Fruit fly (Drosophila melanogaster) whole organism, embryonic: ENCODE results near the gene CG13912.
A peak's percentile ranks its signal among the peaks of the same experiment; 100 is the strongest.

Experiments used
- Blimp-1 ChIP-seq: fragments of 200-800 bp; sonication (Bioruptor generic); optimal IDR thresholded peaks from 3 replicates; lab custom pipeline; 2018; ENCODE audit warnings: missing biosample characterization, missing genetic modification characterization, mild to moderate bottlenecking, moderate library complexity, missing genetic modification reagents
- CG10147 ChIP-seq: fragments of 200-800 bp; sonication (Bioruptor generic); optimal IDR thresholded peaks from 2 replicates; lab custom pipeline; 2019; ENCODE audit warnings: missing biosample characterization, mild to moderate bottlenecking, missing genetic modification characterization, moderate library complexity
- CG10462 ChIP-seq: fragments of 200-800 bp; sonication (Bioruptor generic); optimal IDR thresholded peaks from 2 replicates; lab custom pipeline; 2016; ENCODE audit warnings: missing biosample characterization, missing genetic modification characterization
- CG11456 ChIP-seq: fragments of 200-800 bp; sonication (Bioruptor generic); IDR thresholded peaks from 3 replicates; pipeline ENCODE4 v1.3.6; 2022; ENCODE audit warnings: missing biosample characterization, missing genetic modification characterization
- CG12744 ChIP-seq: fragments of 200-800 bp; sonication (Bioruptor generic); optimal IDR thresholded peaks from 2 replicates; lab custom pipeline; 2016; ENCODE audit warnings: missing biosample characterization, missing genetic modification characterization
- CG1529 ChIP-seq: fragments of 200-800 bp; sonication (Bioruptor generic); optimal IDR thresholded peaks from 3 replicates; lab custom pipeline; 2018; ENCODE audit warnings: missing biosample characterization, missing genetic modification characterization
- CG16779 ChIP-seq: fragments of 200-800 bp; sonication (Bioruptor generic); IDR thresholded peaks from 2 replicates; pipeline ENCODE4 v1.3.6; 2022; ENCODE audit warnings: missing biosample characterization, missing genetic modification characterization
- CG17802 ChIP-seq: fragments of 200-800 bp; sonication (Bioruptor generic); optimal IDR thresholded peaks from 2 replicates; lab custom pipeline; 2018; ENCODE audit warnings: missing biosample characterization, mild to moderate bottlenecking, missing genetic modification characterization, moderate library complexity
- CG18476 ChIP-seq: fragments of 200-800 bp; sonication (Bioruptor generic); optimal IDR thresholded peaks from 2 replicates; lab custom pipeline; 2016; ENCODE audit warnings: missing biosample characterization, mild to moderate bottlenecking, missing genetic modification characterization
- CG18599 ChIP-seq: fragments of 200-800 bp; sonication (Bioruptor generic); optimal IDR thresholded peaks from 3 replicates; lab custom pipeline; 2017; ENCODE audit warnings: missing biosample characterization, missing genetic modification characterization, mild to moderate bottlenecking, moderate library complexity, missing genetic modification reagents
- CG30020 ChIP-seq: fragments of 200-800 bp; optimal IDR thresholded peaks from 2 replicates; lab custom pipeline; 2019; ENCODE audit warnings: missing biosample characterization, mild to moderate bottlenecking, missing genetic modification characterization, moderate library complexity
- CG4404 ChIP-seq: fragments of 200-800 bp; sonication (Bioruptor generic); IDR thresholded peaks from 2 replicates; pipeline ENCODE4 v1.3.6; 2022; ENCODE audit warnings: missing biosample characterization, missing genetic modification characterization
- CG7786 ChIP-seq: fragments of 200-800 bp; sonication (Bioruptor generic); optimal IDR thresholded peaks from 2 replicates; lab custom pipeline; 2016; ENCODE audit warnings: missing biosample characterization, missing genetic modification characterization
- Chrac-16 ChIP-seq: fragments of 200-800 bp; sonication (Bioruptor generic); optimal IDR thresholded peaks from 3 replicates; lab custom pipeline; 2016; ENCODE audit warnings: missing biosample characterization, missing genetic modification characterization
- Hey ChIP-seq: fragments of 200-800 bp; sonication (Bioruptor generic); optimal IDR thresholded peaks from 3 replicates; lab custom pipeline; 2018; ENCODE audit warnings: missing biosample characterization, mild to moderate bottlenecking, missing genetic modification characterization
- Hr78 ChIP-seq, 2 experiments: fragments of 200-800 bp in 1 of 2; fragments of >200 bp in 1 of 2; sonication (Bioruptor generic) in 1 of 2; optimal IDR thresholded peaks; 2 replicates each; lab custom pipeline; 2017 to 2019; ENCODE audit warnings: missing biosample characterization in 2 of 2, missing genetic modification characterization in 2 of 2, mild to moderate bottlenecking in 1 of 2, moderate library complexity in 1 of 2
- Lim3 ChIP-seq: fragments of 200-800 bp; sonication (Bioruptor generic); IDR thresholded peaks from 2 replicates; pipeline ENCODE4 v1.3.6; 2022; ENCODE audit warnings: missing biosample characterization, missing genetic modification characterization
- Opbp ChIP-seq: fragments of 200-800 bp; sonication (Bioruptor generic); IDR thresholded peaks from 3 replicates; pipeline ENCODE4 v1.3.6; 2022; ENCODE audit warnings: missing biosample characterization, missing genetic modification characterization; ENCODE audit not compliant: partially characterized antibody
- Optix ChIP-seq: fragments of 200-800 bp; sonication (Bioruptor generic); IDR thresholded peaks from 3 replicates; pipeline ENCODE4 v1.3.6; 2022; ENCODE audit warnings: missing biosample characterization, missing genetic modification characterization
- Xrp1 ChIP-seq: fragments of 200-800 bp; sonication (Bioruptor generic); IDR thresholded peaks from 2 replicates; pipeline ENCODE4 v1.3.6; 2022; ENCODE audit warnings: missing biosample characterization, missing genetic modification characterization
- abd-A ChIP-seq: fragments of 200-800 bp; sonication (Bioruptor generic); optimal IDR thresholded peaks from 3 replicates; lab custom pipeline; 2019; ENCODE audit warnings: missing biosample characterization, mild to moderate bottlenecking, missing genetic modification characterization, moderate library complexity
- bab2 ChIP-seq: fragments of 200-800 bp; sonication (Bioruptor generic); optimal IDR thresholded peaks from 2 replicates; lab custom pipeline; 2016; ENCODE audit warnings: missing biosample characterization, missing genetic modification characterization
- ewg ChIP-seq: fragments of 200-800 bp; sonication (Bioruptor generic); optimal IDR thresholded peaks from 3 replicates; lab custom pipeline; 2017; ENCODE audit warnings: mild to moderate bottlenecking, missing biosample characterization, missing genetic modification reagents, missing genetic modification characterization
- exex ChIP-seq: fragments of 200-800 bp; sonication (Bioruptor generic); optimal IDR thresholded peaks from 4 replicates; lab custom pipeline; 2018; ENCODE audit warnings: missing biosample characterization, mild to moderate bottlenecking, missing genetic modification characterization, moderate library complexity
- gcm ChIP-seq: fragments of 200-800 bp; sonication (Bioruptor generic); optimal IDR thresholded peaks from 2 replicates; lab custom pipeline; 2019; ENCODE audit warnings: missing biosample characterization, mild to moderate bottlenecking, missing genetic modification characterization, moderate library complexity
- grn ChIP-seq: fragments of 200-800 bp; sonication (Bioruptor generic); optimal IDR thresholded peaks from 3 replicates; lab custom pipeline; 2017; ENCODE audit warnings: missing biosample characterization, missing genetic modification characterization
- ham ChIP-seq: fragments of 200-800 bp; sonication (Bioruptor generic); IDR thresholded peaks from 2 replicates; pipeline ENCODE4 v1.3.6; 2022; ENCODE audit warnings: missing biosample characterization, missing genetic modification characterization
- hkb ChIP-seq, 2 experiments: fragments of 200-800 bp in 1 of 2; fragments of >200 bp in 1 of 2; sonication (Bioruptor generic) in 1 of 2; IDR thresholded peaks in 1 of 2; optimal IDR thresholded peaks in 1 of 2; 2 replicates each; pipeline versions ENCODE4 v1.3.6 to Lab custom; 2017 to 2022; ENCODE audit warnings: missing biosample characterization in 1 of 2, missing genetic modification characterization in 1 of 2
- kah ChIP-seq: fragments of 200-800 bp; sonication (Bioruptor generic); optimal IDR thresholded peaks from 2 replicates; lab custom pipeline; 2018; ENCODE audit warnings: missing biosample characterization, mild to moderate bottlenecking, missing genetic modification characterization
- lab ChIP-seq: fragments of 200-800 bp; sonication (Bioruptor generic); optimal IDR thresholded peaks from 3 replicates; lab custom pipeline; 2017; ENCODE audit warnings: missing biosample characterization, missing genetic modification characterization, mild to moderate bottlenecking, moderate library complexity, missing genetic modification reagents
- lmd ChIP-seq: fragments of 200-800 bp; sonication (Bioruptor generic); IDR thresholded peaks from 2 replicates; pipeline ENCODE4 v1.3.6; 2022; ENCODE audit warnings: missing biosample characterization, missing genetic modification characterization
- nmo ChIP-seq: fragments of 200-800 bp; sonication (Bioruptor generic); optimal IDR thresholded peaks from 2 replicates; lab custom pipeline; 2018; ENCODE audit warnings: missing biosample characterization, mild to moderate bottlenecking, missing genetic modification characterization, moderate library complexity
- oc ChIP-seq: fragments of 200-800 bp; sonication (Bioruptor generic); optimal IDR thresholded peaks from 2 replicates; lab custom pipeline; 2018; ENCODE audit warnings: missing biosample characterization, mild to moderate bottlenecking, missing genetic modification characterization, moderate library complexity
- seq ChIP-seq: fragments of 200-800 bp; sonication (Bioruptor generic); IDR thresholded peaks from 2 replicates; pipeline ENCODE4 v1.3.6; 2022; ENCODE audit warnings: missing biosample characterization, missing genetic modification characterization
- sug ChIP-seq: fragments of 200-800 bp; optimal IDR thresholded peaks from 2 replicates; lab custom pipeline; 2019; ENCODE audit warnings: missing biosample characterization, mild to moderate bottlenecking, missing genetic modification characterization, moderate library complexity
- vvl ChIP-seq: fragments of 200-800 bp; sonication (Bioruptor generic); IDR thresholded peaks from 2 replicates; pipeline ENCODE4 v1.3.6; 2022; ENCODE audit warnings: missing biosample characterization, missing genetic modification characterization

The CG13912 gene

DNA sequence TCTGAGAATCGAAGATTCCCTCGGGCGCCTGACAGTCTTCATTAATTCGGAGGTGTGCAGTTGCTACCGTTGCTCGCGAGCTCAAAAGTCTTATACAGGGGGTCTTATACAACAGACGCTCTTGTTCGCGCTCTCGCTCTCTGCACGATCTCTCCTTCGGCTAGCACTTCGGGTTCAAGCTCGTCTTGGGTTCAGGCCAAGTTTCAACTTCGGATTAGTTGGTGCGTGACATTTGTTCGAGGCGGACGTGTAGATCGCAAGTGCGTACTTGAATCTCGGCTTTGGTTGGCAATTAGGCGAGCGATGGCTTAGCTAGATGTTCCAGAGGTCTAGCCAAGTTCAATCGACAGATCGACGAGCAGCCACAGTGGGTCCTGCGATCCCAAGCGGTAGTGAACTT is 18.8 kb downstream of the CG13912 start (continued):
- TF ChIP-seq hkb (optimal IDR thresholded peaks at IDR 0.05; lab: Kevin White, UChicago) (no peak), hkb (GFP tag; IDR thresholded peaks at IDR 0.05; lab: Robert Waterston, UW) (no peak), CG4404 (GFP tag; lab: Robert Waterston, UW) (no peak), oc (tag; lab: Kevin White, UChicago) (peak; percentile 43), CG30020 (no peak), CG7786 (no peak), CG16779 (no peak), Lim3 (no peak), lmd (no peak), kah (GFP tag; lab: Kevin White, UChicago) (no peak), bab2 (GFP tag; lab: Kevin White, UChicago) (no peak), CG10462 (no peak), lab (GFP tag; lab: Kevin White, UChicago) (no peak), Xrp1 (GFP tag; lab: Robert Waterston, UW) (no peak), seq (GFP tag; lab: Robert Waterston, UW) (no peak), Hr78 (GFP tag; optimal IDR thresholded peaks at IDR 0.05; lab: Kevin White, UChicago) (peak in 1 of 2 experiments; percentile 65), Opbp (GFP tag; lab: Robert Waterston, UW) (0 out of 3 replicates have a peak, but pooled peaks have one; percentile 48), ham (GFP tag; lab: Robert Waterston, UW) (no peak), CG12744 (no peak), CG18476 (GFP tag; lab: Kevin White, UChicago) (no peak), CG10147 (no peak), gcm (GFP tag; lab: Kevin White, UChicago) (no peak), CG11456 (no peak)

DNA sequence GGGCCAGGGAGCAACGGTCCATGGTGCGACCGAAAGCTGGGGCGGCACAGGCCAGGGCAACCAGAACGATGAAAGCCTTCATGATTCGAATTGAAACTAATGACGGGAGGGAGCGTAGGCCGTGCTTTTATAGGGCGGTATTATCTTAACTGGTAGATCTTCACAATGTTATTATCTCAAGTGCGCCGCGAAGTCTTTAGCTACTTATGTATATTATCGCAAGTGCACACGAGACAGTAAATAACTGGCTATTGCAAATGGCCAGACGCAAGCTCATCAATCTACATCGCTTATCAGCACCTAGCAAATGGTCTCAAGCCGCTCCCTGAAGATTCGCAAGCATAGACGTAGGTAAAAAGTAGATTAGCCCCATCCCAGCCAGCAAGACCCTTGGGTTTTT is 21.7 kb downstream of the CG13912 start, which contains the start of gene LysD:
Gene LysD, minus strand, starts transcription at position 101 of the 400 bp plus-strand sequence.
- TF ChIP-seq CG1529 (GFP tag; lab: Kevin White, UChicago) (no peak), exex (peak; percentile 1)

DNA sequence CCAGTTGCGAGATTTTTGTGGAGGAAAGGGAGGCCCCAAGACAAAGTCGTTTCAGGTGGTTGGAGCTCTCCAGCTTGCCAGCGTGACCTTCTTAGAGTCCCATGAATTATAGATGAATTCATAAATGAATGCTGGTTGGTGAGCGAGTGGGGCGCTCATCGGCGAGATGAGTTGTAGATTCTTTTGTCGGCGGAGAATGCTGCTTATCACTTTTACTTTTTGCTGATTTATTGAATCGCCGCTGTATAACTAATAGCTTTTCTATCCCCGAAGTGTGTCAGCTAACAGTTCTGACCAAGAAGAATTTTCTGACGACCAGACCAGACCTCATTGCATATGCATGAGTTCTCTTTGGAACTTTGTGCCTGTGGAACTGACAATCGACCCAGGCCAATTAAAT is 22.7 kb downstream of the CG13912 start:
- TF ChIP-seq vvl (GFP tag; lab: Robert Waterston, UW): peak; percentile 67; the same call in 1 of the 2 replicates
- peak; percentile 93 for TF ChIP-seq Blimp-1 (GFP tag; lab: Kevin White, UChicago)
- no peak for TF ChIP-seq CG17802 (tag; lab: Kevin White, UChicago)
- no peak for TF ChIP-seq Chrac-16 (GFP tag; lab: Kevin White, UChicago)
- TF ChIP-seq abd-A (tag; lab: Kevin White, UChicago): peak; percentile 3

DNA sequence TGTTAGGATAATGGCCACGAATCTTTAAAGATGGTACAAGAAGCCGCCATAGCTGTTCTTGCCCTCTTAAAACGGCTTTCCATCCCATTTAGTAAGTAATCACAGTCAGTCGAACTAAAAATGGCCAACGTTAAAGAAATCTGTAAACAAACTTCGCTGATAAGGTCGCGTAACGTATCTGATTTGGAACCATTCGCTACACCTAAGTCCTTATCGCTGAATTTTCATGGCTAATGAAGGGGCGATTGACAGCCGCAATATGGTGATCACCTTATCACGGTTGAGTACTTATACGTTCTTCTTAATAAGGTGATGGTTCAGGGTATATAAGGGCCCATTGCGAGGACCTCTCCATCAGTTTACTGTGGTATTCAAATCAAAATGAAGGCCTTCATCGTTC is 23.2 kb downstream of the CG13912 start, which contains the start of gene LysE:
Gene LysE, plus strand, starts transcription at position 257 of the 400 bp plus-strand sequence.
- TF ChIP-seq ewg (GFP tag; lab: Kevin White, UChicago) (no peak), Hey (tag; lab: Kevin White, UChicago) (peak; percentile 45), nmo (GFP tag; lab: Kevin White, UChicago) (no peak), grn (GFP tag; lab: Kevin White, UChicago) (peak; percentile 42), sug (tag; lab: Kevin White, UChicago) (peak; percentile 8), CG18599 (peak; percentile 21), Optix (no peak), exex (peak; percentile 62)
